Worm (Caenorhabditis elegans) whole organism, L4 larva: Measurements from ENCODE around the gene srx-8.

Experiments
- D1046.2 ChIP-seq: fragments of 200-800 bp; sonication (Bioruptor generic); IDR thresholded peaks from 2 replicates; pipeline ENCODE4 v1.3.6; 2022; ENCODE audit warnings: missing genetic modification characterization, missing compliant biosample characterization
- F26F4.8 ChIP-seq: fragments of 200-800 bp; sonication (Bioruptor generic); conservative IDR thresholded peaks from 2 replicates; pipeline ENCODE4 v1.3.6; 2022; ENCODE audit warnings: missing genetic modification characterization, missing compliant biosample characterization
- F44E2.7 ChIP-seq: fragments of 200-800 bp; sonication (Bioruptor generic); IDR thresholded peaks from 2 replicates; pipeline ENCODE4 v2.1.2; 2022; ENCODE audit warnings: missing genetic modification characterization, missing compliant biosample characterization
- aha-1 ChIP-seq: fragments of 150-350 bp; peaks from one replicate; lab custom pipeline; 2014; ENCODE audit warnings: missing biosample characterization, missing genetic modification characterization
- aly-2 ChIP-seq: sonication (generic microtip); optimal IDR thresholded peaks from 2 replicates; lab custom pipeline; 2018; ENCODE audit warnings: missing biosample characterization, missing genetic modification characterization
- ama-1 ChIP-seq: fragments of 150-350 bp; optimal IDR thresholded peaks from 2 replicates; lab custom pipeline; 2014; ENCODE audit warnings: inconsistent platforms, mixed read lengths
- arid-1 ChIP-seq: fragments of 200-800 bp; sonication (Bioruptor generic); conservative IDR thresholded peaks from 2 replicates; pipeline ENCODE4 v1.3.6; 2022; ENCODE audit warnings: missing genetic modification reagents, missing genetic modification characterization, missing compliant biosample characterization
- attf-4 ChIP-seq: sonication (generic microtip); optimal IDR thresholded peaks from 3 replicates; lab custom pipeline; 2017; ENCODE audit warnings: missing biosample characterization, missing genetic modification characterization
- ceh-32 ChIP-seq: sonication (generic microtip); optimal IDR thresholded peaks from 2 replicates; lab custom pipeline; 2016; ENCODE audit warnings: mild to moderate bottlenecking, missing genetic modification characterization, missing compliant biosample characterization; ENCODE audit not compliant: poor library complexity
- ceh-62 ChIP-seq: sonication (generic microtip); optimal IDR thresholded peaks from 2 replicates; lab custom pipeline; 2017; ENCODE audit warnings: missing biosample characterization, missing genetic modification characterization
- ceh-82 ChIP-seq: sonication (generic microtip); optimal IDR thresholded peaks from 2 replicates; lab custom pipeline; 2017; ENCODE audit warnings: missing biosample characterization, missing genetic modification characterization
- daf-16 ChIP-seq, 3 experiments: sonication (generic microtip); optimal IDR thresholded peaks; 2 replicates each; lab custom pipeline; 2016 to 2017; ENCODE audit warnings: missing genetic modification characterization in 3 of 3, missing genetic modification reagents in 3 of 3, mild to moderate bottlenecking in 2 of 3, missing compliant biosample characterization in 2 of 3, missing biosample characterization in 1 of 3, moderate library complexity in 1 of 3
- daf-19 ChIP-seq: fragments of 200-800 bp; sonication (Bioruptor generic); conservative IDR thresholded peaks from 2 replicates; pipeline ENCODE4 v1.3.6; 2022; ENCODE audit warnings: missing genetic modification characterization, missing compliant biosample characterization
- dmd-6 ChIP-seq: fragments of 200-800 bp; sonication (Bioruptor generic); IDR thresholded peaks from 2 replicates; pipeline ENCODE4 v1.3.6; 2022; ENCODE audit warnings: missing genetic modification reagents, missing genetic modification characterization, missing compliant biosample characterization
- dpl-1 ChIP-seq: fragments of 150-350 bp; optimal IDR thresholded peaks from 2 replicates; lab custom pipeline; 2014; ENCODE audit warnings: missing biosample characterization, missing genetic modification reagents, missing genetic modification characterization
- dve-1 ChIP-seq: sonication (generic microtip); optimal IDR thresholded peaks from 2 replicates; lab custom pipeline; 2017; ENCODE audit warnings: antibody characterized with exemption, mild to moderate bottlenecking, missing genetic modification characterization, missing compliant biosample characterization; ENCODE audit not compliant: insufficient read depth
- egl-27 ChIP-seq: sonication (generic microtip); optimal IDR thresholded peaks from 3 replicates; lab custom pipeline; 2017; ENCODE audit warnings: missing biosample characterization, missing genetic modification reagents, missing genetic modification characterization
- fkh-10 ChIP-seq: fragments of 150-350 bp; optimal IDR thresholded peaks from 2 replicates; lab custom pipeline; 2014; ENCODE audit warnings: missing biosample characterization, missing genetic modification reagents, missing genetic modification characterization
- jun-1 ChIP-seq: fragments of 150-350 bp; optimal IDR thresholded peaks from 2 replicates; lab custom pipeline; 2014; ENCODE audit warnings: missing biosample characterization, missing genetic modification reagents, missing genetic modification characterization
- lin-1 ChIP-seq: fragments of 200-800 bp; sonication (Bioruptor generic); IDR thresholded peaks from 2 replicates; pipeline ENCODE4 v1.3.6; 2022; ENCODE audit warnings: missing genetic modification reagents, missing genetic modification characterization, missing compliant biosample characterization
- lin-29 ChIP-seq: fragments of 200-800 bp; sonication (Bioruptor generic); IDR thresholded peaks from 2 replicates; pipeline ENCODE4 v1.3.6; 2022; ENCODE audit warnings: missing genetic modification reagents, missing genetic modification characterization, missing compliant biosample characterization
- lsy-2 ChIP-seq, 2 experiments: fragments of 150-350 bp in 1 of 2; sonication (generic microtip) in 1 of 2; optimal IDR thresholded peaks; 2 replicates each; lab custom pipeline; 2014 to 2017; ENCODE audit warnings: missing biosample characterization in 2 of 2, missing genetic modification characterization in 2 of 2
- mep-1 ChIP-seq: fragments of 150-350 bp; sonication (generic microtip); optimal IDR thresholded peaks from 3 replicates; lab custom pipeline; 2014; ENCODE audit warnings: missing biosample characterization, missing genetic modification characterization
- nhr-11 ChIP-seq: fragments of 150-350 bp; optimal IDR thresholded peaks from 2 replicates; lab custom pipeline; 2014; ENCODE audit warnings: missing biosample characterization, missing genetic modification characterization
- nhr-25 ChIP-seq: sonication (generic microtip); optimal IDR thresholded peaks from 2 replicates; lab custom pipeline; 2017; ENCODE audit warnings: missing genetic modification characterization, mild to moderate bottlenecking, missing compliant biosample characterization, antibody characterized with exemption, moderate library complexity, borderline replicate concordance; ENCODE audit not compliant: insufficient read depth
- nhr-28 ChIP-seq: fragments of 150-350 bp; optimal IDR thresholded peaks from 2 replicates; lab custom pipeline; 2014; ENCODE audit warnings: missing biosample characterization, missing genetic modification characterization
- nhr-6 ChIP-seq: fragments of 150-350 bp; optimal IDR thresholded peaks from 2 replicates; lab custom pipeline; 2014; ENCODE audit warnings: missing biosample characterization, missing genetic modification characterization
- pha-4 ChIP-seq, 2 experiments: fragments of 150-350 bp in 1 of 2; fragments of 200-800 bp in 1 of 2; sonication (Bioruptor generic) in 1 of 2; IDR thresholded peaks in 1 of 2; optimal IDR thresholded peaks in 1 of 2; 2 replicates each; pipeline versions ENCODE4 v1.3.6 to Lab custom; 2014 to 2022; ENCODE audit warnings: missing genetic modification characterization in 2 of 2, missing genetic modification reagents in 2 of 2, missing biosample characterization in 1 of 2, missing compliant biosample characterization in 1 of 2
- set-16 ChIP-seq: fragments of 200-800 bp; sonication (Bioruptor generic); IDR thresholded peaks from 2 replicates; pipeline ENCODE4 v1.3.6; 2022; ENCODE audit warnings: missing genetic modification reagents, missing genetic modification characterization, missing compliant biosample characterization
- snpc-4 ChIP-seq: fragments of 150-350 bp; optimal IDR thresholded peaks from 2 replicates; lab custom pipeline; 2014; ENCODE audit warnings: missing biosample characterization, missing genetic modification characterization
- spr-3 ChIP-seq: fragments of 200-800 bp; sonication (Bioruptor generic); optimal IDR thresholded peaks from 2 replicates; lab custom pipeline; 2018; ENCODE audit warnings: mild to moderate bottlenecking, missing genetic modification characterization, missing compliant biosample characterization
- unc-62 ChIP-seq, 3 experiments: fragments of 150-350 bp in 1 of 3; sonication (generic microtip); optimal IDR thresholded peaks in 2 of 3; peaks in 1 of 3; 1 replicate in 1 of 3; 2 replicates in 2 of 3; lab custom pipeline; 2014 to 2017; ENCODE audit warnings: missing biosample characterization in 3 of 3, missing genetic modification characterization in 3 of 3, missing genetic modification reagents in 3 of 3, missing genotype in 1 of 3
- vab-7 ChIP-seq: fragments of 200-800 bp; sonication (Bioruptor generic); IDR thresholded peaks from 2 replicates; pipeline ENCODE4 v1.3.6; 2022; ENCODE audit warnings: missing genetic modification reagents, missing genetic modification characterization, missing compliant biosample characterization
- zfp-2 ChIP-seq: sonication (generic microtip); optimal IDR thresholded peaks from 2 replicates; lab custom pipeline; 2016; ENCODE audit warnings: mild to moderate bottlenecking, missing genetic modification characterization, missing compliant biosample characterization
- ztf-7 ChIP-seq: fragments of 150-350 bp; optimal IDR thresholded peaks from 2 replicates; lab custom pipeline; 2014; ENCODE audit warnings: missing biosample characterization, missing genetic modification characterization

The srx-8 gene

ce11 chrV:587818-588217 is 31.9 kb upstream of the srx-8 start, which contains the start of gene K06H6.1:
K06H6.1 (plus strand) TSS chrV:588118.
- no peak for TF ChIP-seq nhr-6 (tag; lab: Kevin White, UChicago)
- TF ChIP-seq nhr-28 (tag; lab: Kevin White, UChicago) = no peak
- TF ChIP-seq lin-1 = no peak
- no peak for TF ChIP-seq egl-27 (tag; lab: Kevin White, UChicago)
- no peak for TF ChIP-seq dmd-6
- TF ChIP-seq unc-62 (GFP tag; optimal IDR thresholded peaks at IDR 0.05 in 1 of 2; lab: Kevin White, UChicago) = peak in 1 of 2 experiments; percentile 40
- no peak for TF ChIP-seq unc-62 (tag; optimal IDR thresholded peaks at IDR 0.05; lab: Kevin White, UChicago)
- no peak for TF ChIP-seq arid-1 (GFP tag; lab: Robert Waterston, UW)
- no peak for TF ChIP-seq nhr-11 (tag; lab: Kevin White, UChicago)
- TF ChIP-seq D1046.2 (GFP tag; lab: Robert Waterston, UW) = no peak

ce11 chrV:585472-585871 is 29.5 kb upstream of the srx-8 start, which contains the start of gene K06H6.2:
K06H6.2 (plus strand) TSS chrV:585772.
- TF ChIP-seq ama-1 (lab: Kevin White, UChicago) (no peak), set-16 (GFP tag; lab: Robert Waterston, UW) (no peak), dpl-1 (GFP tag; lab: Kevin White, UChicago) (no peak), ztf-7 (tag; lab: Kevin White, UChicago) (no peak), ceh-32 (no peak), aha-1 (peak; percentile 4)
- TF ChIP-seq, all 104 proteins: peak for 1

ce11 chrV:581616-582015 is 25.7 kb upstream of the srx-8 start, which contains the start of gene nstp-7:
nstp-7 (plus strand) TSS chrV:581916.
- no peak for TF ChIP-seq daf-19
- no peak for TF ChIP-seq daf-16 (GFP tag; optimal IDR thresholded peaks at IDR 0.05; lab: Kevin White, UChicago)
- no peak for TF ChIP-seq daf-16 (tag; optimal IDR thresholded peaks at IDR 0.05; lab: Kevin White, UChicago)
- TF ChIP-seq lsy-2 (tag; optimal IDR thresholded peaks at IDR 0.05; lab: Kevin White, UChicago) = no peak

- TF ChIP-seq dmd-6 = no peak
- no peak for TF ChIP-seq snpc-4 (tag; lab: Kevin White, UChicago)
- TF ChIP-seq aly-2 = no peak
- no peak for TF ChIP-seq fkh-10 (GFP tag; lab: Kevin White, UChicago)
- no peak for TF ChIP-seq F44E2.7
- TF ChIP-seq vab-7 (GFP tag; lab: Robert Waterston, UW) = no peak
- TF ChIP-seq ceh-62 = no peak
- no peak for TF ChIP-seq F26F4.8
- TF ChIP-seq ceh-82 (tag; lab: Kevin White, UChicago) = no peak
- no peak for TF ChIP-seq zfp-2 (tag; lab: Kevin White, UChicago)
- TF ChIP-seq spr-3 = no peak
- TF ChIP-seq jun-1 = no peak
- TF ChIP-seq dve-1 (tag; lab: Kevin White, UChicago) = no peak
- no peak for TF ChIP-seq nhr-25
- TF ChIP-seq D1046.2 (GFP tag; lab: Robert Waterston, UW) = no peak
- no peak for TF ChIP-seq mep-1
- no peak for TF ChIP-seq attf-4 (tag; lab: Kevin White, UChicago)
- TF ChIP-seq nhr-6 (tag; lab: Kevin White, UChicago) = no peak
- no peak for TF ChIP-seq lin-29
- no peak for TF ChIP-seq pha-4 (GFP tag; IDR thresholded peaks at IDR 0.05; lab: Robert Waterston, UW)
- TF ChIP-seq pha-4 (tag; optimal IDR thresholded peaks at IDR 0.05; lab: Kevin White, UChicago) = no peak
Observed at ce11 chrV:578977-579376, 23.0 kb upstream of the srx-8 start, which contains the start of gene K06H6.4. K06H6.4 (plus strand) TSS chrV:579277.
